Fruit fly (Drosophila melanogaster): ENCODE measurements around the gene Best1.

The Best1 gene

DNA sequence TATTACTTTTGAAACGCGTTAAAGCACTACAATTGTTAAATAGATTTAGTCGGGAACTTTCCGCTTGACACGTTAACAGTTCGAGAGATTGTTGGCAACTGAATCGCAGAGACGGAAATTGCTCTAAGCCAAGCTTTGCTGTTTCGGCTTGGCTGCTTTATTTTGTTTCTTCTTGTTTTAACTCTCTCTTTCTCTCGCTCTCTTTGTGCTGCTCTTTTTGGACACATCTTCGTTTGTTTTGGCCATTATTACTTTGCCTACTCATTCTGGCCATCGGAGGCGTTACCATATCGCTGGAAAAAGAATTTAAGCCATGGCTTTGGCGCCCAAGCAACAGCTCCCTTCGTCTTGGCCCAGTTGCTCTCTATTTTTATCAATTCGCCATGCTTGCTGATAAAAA, 19.2 kb upstream of the Best1 start, which contains the start of gene CG12814 (continued):
- TF ChIP-seq CG6254 (GFP tag; optimal IDR thresholded peaks at IDR 0.05) (no peak), Optix (GFP tag; IDR thresholded peaks at IDR 0.05) (no peak), Scr (GFP tag; IDR thresholded peaks at IDR 0.05; ENCODE audit: partially characterized antibody) (peak; percentile 24; the same call in 1 of the 2 replicates), CG15696 (tag; optimal IDR thresholded peaks at IDR 0.05) (no peak), gsb-n (tag; optimal IDR thresholded peaks at IDR 0.05) (peak; percentile 26), dmrt11E (tag; optimal IDR thresholded peaks at IDR 0.05) (no peak), CG34224 (GFP tag; IDR thresholded peaks at IDR 0.05; ENCODE audit: partially characterized antibody) (peak; percentile 33; the same call in 1 of the 3 replicates), usp (GFP tag; optimal IDR thresholded peaks at IDR 0.05) (no peak), E2f2 (GFP tag; IDR thresholded peaks at IDR 0.05) (peak; percentile 87), fu2 (GFP tag; optimal IDR thresholded peaks at IDR 0.05) (no peak), pzg (GFP tag; optimal IDR thresholded peaks at IDR 0.05) (peak; percentile 21), wor (GFP tag; IDR thresholded peaks at IDR 0.05) (no peak), Antp (GFP tag; optimal IDR thresholded peaks at IDR 0.05) (no peak), CG18619 (GFP tag; optimal IDR thresholded peaks at IDR 0.05) (no peak), ci (GFP tag; IDR thresholded peaks at IDR 0.05) (0 out of 3 replicates have a peak, but pooled peaks have one; percentile 27), Trl (optimal IDR thresholded peaks at IDR 0.05) (peak; percentile 55 to 78), Trl (GFP tag; optimal IDR thresholded peaks at IDR 0.05) (peak; percentile 20), CG9797 (GFP tag; optimal IDR thresholded peaks at IDR 0.05) (no peak), CG1603 (tag; optimal IDR thresholded peaks at IDR 0.05) (no peak), CG17802 (tag; optimal IDR thresholded peaks at IDR 0.05) (no peak), CG10147 (GFP tag; optimal IDR thresholded peaks at IDR 0.05) (no peak), CG30431 (GFP tag; optimal IDR thresholded peaks at IDR 0.05) (no peak), ems (GFP tag; optimal IDR thresholded peaks at IDR 0.05) (no peak), unc-4 (GFP tag; IDR thresholded peaks at IDR 0.05; ENCODE audit: partially characterized antibody) (no peak), sens (GFP tag) (peak; percentile 14), esg (GFP tag; conservative IDR thresholded peaks at IDR 0.05) (no peak), CG13287 (GFP tag; IDR thresholded peaks at IDR 0.05; ENCODE audit: partially characterized antibody) (peak; percentile 39; the same call in 1 of the 2 replicates), br (optimal IDR thresholded peaks at IDR 0.05) (no peak), odd (GFP tag; optimal IDR thresholded peaks at IDR 0.05) (no peak), nerfin-1 (tag; optimal IDR thresholded peaks at IDR 0.05) (no peak), Oli (tag; optimal IDR thresholded peaks at IDR 0.05) (no peak), ara (GFP tag; IDR thresholded peaks at IDR 0.05) (no peak), Ada2b (GFP tag; IDR thresholded peaks at IDR 0.05) (no peak), vvl (GFP tag; IDR thresholded peaks at IDR 0.05) (peak; percentile 11; the same call in 1 of the 2 replicates), CG7786 (GFP tag; optimal IDR thresholded peaks at IDR 0.05) (no peak), CG17328 (GFP tag; IDR thresholded peaks at IDR 0.05) (no peak), gt (GFP tag; IDR thresholded peaks at IDR 0.05) (no peak), CG14014 (GFP tag; IDR thresholded peaks at IDR 0.05) (no peak; the same call in 1 of the 2 replicates), stwl (tag; optimal IDR thresholded peaks at IDR 0.05) (peak; percentile 8), seq (GFP tag; IDR thresholded peaks at IDR 0.05) (no peak), abd-A (tag; optimal IDR thresholded peaks at IDR 0.05) (peak; percentile 61), CG4328 (GFP tag; optimal IDR thresholded peaks at IDR 0.05) (no peak), CG3726 (GFP tag; IDR thresholded peaks at IDR 0.05) (no peak), CG12299 (tag; optimal IDR thresholded peaks at IDR 0.05) (peak; percentile 15), CG11504 (tag; optimal IDR thresholded peaks at IDR 0.05) (no peak), nom (GFP tag; optimal IDR thresholded peaks at IDR 0.05) (peak; percentile 88), Eip74EF (GFP tag; optimal IDR thresholded peaks at IDR 0.05) (peak in 1 of 2 experiments; percentile 7), CG8290 (GFP tag; optimal IDR thresholded peaks at IDR 0.05) (no peak), CG8290 (tag; optimal IDR thresholded peaks at IDR 0.05) (no peak), en (GFP tag; optimal IDR thresholded peaks at IDR 0.05) (no peak), NFAT (GFP tag; IDR thresholded peaks at IDR 0.05) (no peak), NK7.1 (GFP tag; optimal IDR thresholded peaks at IDR 0.05) (no peak)
